Fruit fly (Drosophila melanogaster) whole organism, embryonic: ENCODE results near the gene Lamtor3.

Experiments
- B-H1 ChIP-seq: fragments of 200-800 bp; sonication (Bioruptor generic); IDR thresholded peaks from 3 replicates; pipeline ENCODE4 v1.3.6; 2022; ENCODE audit warnings: missing biosample characterization, missing genetic modification characterization
- C15 ChIP-seq: fragments of 200-800 bp; sonication (Bioruptor generic); IDR thresholded peaks from 3 replicates; pipeline ENCODE4 v1.3.6; 2022; ENCODE audit warnings: missing biosample characterization, missing genetic modification characterization
- CG12659 ChIP-seq: fragments of 200-800 bp; sonication (Bioruptor generic); optimal IDR thresholded peaks from 3 replicates; lab custom pipeline; 2017; ENCODE audit warnings: mild to moderate bottlenecking, missing biosample characterization, missing genetic modification reagents, missing genetic modification characterization
- CG14860 ChIP-seq: fragments of 200-800 bp; sonication (Bioruptor generic); IDR thresholded peaks from 3 replicates; pipeline ENCODE4 v1.3.6; 2022; ENCODE audit warnings: missing biosample characterization, missing genetic modification characterization; ENCODE audit not compliant: partially characterized antibody
- CG15479 ChIP-seq: fragments of 200-800 bp; sonication (Bioruptor generic); optimal IDR thresholded peaks from 3 replicates; lab custom pipeline; 2019; ENCODE audit warnings: missing biosample characterization, mild to moderate bottlenecking, missing genetic modification characterization, moderate library complexity
- CG15696 ChIP-seq: fragments of 200-800 bp; sonication (Bioruptor generic); optimal IDR thresholded peaks from 2 replicates; lab custom pipeline; 2019; ENCODE audit warnings: missing biosample characterization, mild to moderate bottlenecking, missing genetic modification characterization, moderate library complexity
- CG1647 ChIP-seq: fragments of 200-800 bp; sonication (Bioruptor generic); optimal IDR thresholded peaks from 3 replicates; lab custom pipeline; 2016; ENCODE audit warnings: missing biosample characterization, missing genetic modification characterization
- CG17568 ChIP-seq: fragments of 200-800 bp; sonication (Bioruptor generic); optimal IDR thresholded peaks from 2 replicates; lab custom pipeline; 2018; ENCODE audit warnings: missing biosample characterization, mild to moderate bottlenecking, missing genetic modification characterization, moderate library complexity
- CG1792 ChIP-seq: fragments of 200-800 bp; sonication (Bioruptor generic); optimal IDR thresholded peaks from 2 replicates; lab custom pipeline; 2016; ENCODE audit warnings: missing biosample characterization, missing genetic modification characterization
- CG18011 ChIP-seq: fragments of 200-800 bp; sonication (Bioruptor generic); optimal IDR thresholded peaks from 2 replicates; lab custom pipeline; 2017; ENCODE audit warnings: missing biosample characterization, missing genetic modification characterization, mild to moderate bottlenecking, moderate library complexity, missing genotype
- CG18262 ChIP-seq: fragments of 200-800 bp; optimal IDR thresholded peaks from 3 replicates; lab custom pipeline; 2019; ENCODE audit warnings: missing biosample characterization, mild to moderate bottlenecking, missing genetic modification characterization, moderate library complexity
- CG2116 ChIP-seq: fragments of 200-800 bp; sonication (Bioruptor generic); optimal IDR thresholded peaks from 3 replicates; lab custom pipeline; 2018; ENCODE audit warnings: missing biosample characterization, mild to moderate bottlenecking, missing genetic modification characterization
- CG32772 ChIP-seq: fragments of 200-800 bp; sonication (Bioruptor generic); IDR thresholded peaks from 2 replicates; pipeline ENCODE4 v1.3.6; 2022; ENCODE audit warnings: missing biosample characterization, missing genetic modification characterization
- CG34376 ChIP-seq: fragments of 200-800 bp; sonication (Bioruptor generic); optimal IDR thresholded peaks from 2 replicates; lab custom pipeline; 2018; ENCODE audit warnings: missing biosample characterization, mild to moderate bottlenecking, missing genetic modification characterization
- CG6175 ChIP-seq: fragments of 200-800 bp; sonication (Bioruptor generic); IDR thresholded peaks from 3 replicates; pipeline ENCODE4 v1.3.6; 2022; ENCODE audit warnings: missing biosample characterization, missing genetic modification characterization
- CG6689 ChIP-seq: fragments of 200-800 bp; sonication (Bioruptor generic); IDR thresholded peaks from 2 replicates; pipeline ENCODE4 v1.3.6; 2022; ENCODE audit warnings: missing biosample characterization, missing genetic modification characterization
- CG7839 ChIP-seq: fragments of 200-800 bp; sonication (Bioruptor generic); optimal IDR thresholded peaks from 3 replicates; lab custom pipeline; 2018; ENCODE audit warnings: missing biosample characterization, mild to moderate bottlenecking, missing genetic modification characterization, moderate library complexity
- CG8924 ChIP-seq: fragments of 200-800 bp; optimal IDR thresholded peaks from 3 replicates; lab custom pipeline; 2019; ENCODE audit warnings: missing biosample characterization, mild to moderate bottlenecking, missing genetic modification characterization, moderate library complexity
- CoRest ChIP-seq: fragments of 200-800 bp; sonication (Bioruptor generic); optimal IDR thresholded peaks from 3 replicates; lab custom pipeline; 2018; ENCODE audit warnings: missing biosample characterization, mild to moderate bottlenecking, missing genetic modification characterization, moderate library complexity
- D ChIP-seq, 2 experiments: fragments of 200-800 bp in 1 of 2; fragments of >200 bp in 1 of 2; sonication (Bioruptor generic) in 1 of 2; optimal IDR thresholded peaks; 2 replicates in 1 of 2; 3 replicates in 1 of 2; lab custom pipeline; 2017; ENCODE audit warnings: mild to moderate bottlenecking in 1 of 2, missing biosample characterization in 1 of 2, missing genetic modification characterization in 1 of 2, missing genetic modification reagents in 1 of 2
- D19A ChIP-seq: fragments of 200-800 bp; optimal IDR thresholded peaks from 3 replicates; lab custom pipeline; 2019; ENCODE audit warnings: missing biosample characterization, mild to moderate bottlenecking, missing genetic modification characterization, moderate library complexity
- Dip3 ChIP-seq: fragments of 200-800 bp; sonication (Bioruptor generic); optimal IDR thresholded peaks from 3 replicates; lab custom pipeline; 2016; ENCODE audit warnings: missing biosample characterization, missing genetic modification characterization
- Ets97D ChIP-seq: fragments of 200-800 bp; sonication (Bioruptor generic); optimal IDR thresholded peaks from 3 replicates; lab custom pipeline; 2016; ENCODE audit warnings: missing biosample characterization, missing genetic modification characterization
- Hmr ChIP-seq: fragments of 200-800 bp; sonication (Bioruptor generic); optimal IDR thresholded peaks from 3 replicates; lab custom pipeline; 2017; ENCODE audit warnings: mild to moderate bottlenecking, missing biosample characterization, missing genetic modification reagents, missing genetic modification characterization
- Mes4 ChIP-seq: fragments of 200-800 bp; sonication (Bioruptor generic); optimal IDR thresholded peaks from 2 replicates; lab custom pipeline; 2016; ENCODE audit warnings: missing biosample characterization, missing genetic modification characterization
- Nf-YA ChIP-seq: fragments of 200-800 bp; sonication (Bioruptor generic); IDR thresholded peaks from 2 replicates; pipeline ENCODE4 v1.3.6; 2022; ENCODE audit warnings: missing biosample characterization, missing genetic modification characterization
- Rx ChIP-seq: fragments of 200-800 bp; sonication (Bioruptor generic); IDR thresholded peaks from 2 replicates; pipeline ENCODE4 v1.3.6; 2022; ENCODE audit warnings: missing biosample characterization, missing genetic modification characterization
- Sox100B ChIP-seq: fragments of 200-800 bp; sonication (Bioruptor generic); optimal IDR thresholded peaks from 3 replicates; lab custom pipeline; 2018; ENCODE audit warnings: missing biosample characterization, mild to moderate bottlenecking, missing genetic modification characterization
- TFAM ChIP-seq: fragments of 200-800 bp; sonication (Bioruptor generic); optimal IDR thresholded peaks from 2 replicates; lab custom pipeline; 2017; ENCODE audit warnings: missing biosample characterization, missing genetic modification characterization, inconsistent platforms
- ap ChIP-seq: fragments of 200-800 bp; sonication (Bioruptor generic); IDR thresholded peaks from 2 replicates; pipeline ENCODE4 v1.3.6; 2022; ENCODE audit warnings: missing biosample characterization, missing genetic modification characterization
- ase ChIP-seq: fragments of 200-800 bp; sonication (Bioruptor generic); IDR thresholded peaks from 3 replicates; pipeline ENCODE4 v1.3.6; 2022; ENCODE audit warnings: missing biosample characterization, missing genetic modification characterization
- ato ChIP-seq: fragments of 200-800 bp; sonication (Bioruptor generic); IDR thresholded peaks from 2 replicates; pipeline ENCODE4 v1.3.6; 2022; ENCODE audit warnings: missing biosample characterization, missing genetic modification characterization; ENCODE audit not compliant: partially characterized antibody
- chm ChIP-seq: fragments of 200-800 bp; sonication (Bioruptor generic); IDR thresholded peaks from 2 replicates; pipeline ENCODE4 v1.3.6; 2022; ENCODE audit warnings: missing biosample characterization, missing genetic modification characterization
- ci ChIP-seq: fragments of 200-800 bp; sonication (Bioruptor generic); IDR thresholded peaks from 3 replicates; pipeline ENCODE4 v1.3.6; 2022; ENCODE audit warnings: missing biosample characterization, missing genetic modification characterization
- croc ChIP-seq: fragments of 200-800 bp; sonication (Bioruptor generic); conservative IDR thresholded peaks from 3 replicates; pipeline ENCODE4 v1.3.6; 2022; ENCODE audit warnings: missing biosample characterization, missing genetic modification characterization
- eyg ChIP-seq: fragments of 200-800 bp; sonication (Bioruptor generic); optimal IDR thresholded peaks from 3 replicates; lab custom pipeline; 2016; ENCODE audit warnings: missing biosample characterization, missing genetic modification characterization
- fd102C ChIP-seq: fragments of 200-800 bp; sonication (Bioruptor generic); optimal IDR thresholded peaks from 2 replicates; lab custom pipeline; 2018; ENCODE audit warnings: missing biosample characterization, mild to moderate bottlenecking, missing genetic modification characterization, moderate library complexity
- fu2 ChIP-seq: fragments of 200-800 bp; sonication (Bioruptor generic); optimal IDR thresholded peaks from 2 replicates; lab custom pipeline; 2016; ENCODE audit warnings: missing biosample characterization, missing genetic modification characterization
- gcm ChIP-seq: fragments of 200-800 bp; sonication (Bioruptor generic); optimal IDR thresholded peaks from 2 replicates; lab custom pipeline; 2019; ENCODE audit warnings: missing biosample characterization, mild to moderate bottlenecking, missing genetic modification characterization, moderate library complexity
- grau ChIP-seq: fragments of 200-800 bp; optimal IDR thresholded peaks from 3 replicates; lab custom pipeline; 2019; ENCODE audit warnings: missing biosample characterization, mild to moderate bottlenecking, missing genetic modification characterization, moderate library complexity
- nmo ChIP-seq: fragments of 200-800 bp; sonication (Bioruptor generic); optimal IDR thresholded peaks from 2 replicates; lab custom pipeline; 2018; ENCODE audit warnings: missing biosample characterization, mild to moderate bottlenecking, missing genetic modification characterization, moderate library complexity
- odd ChIP-seq: fragments of 200-800 bp; sonication (Bioruptor generic); optimal IDR thresholded peaks from 2 replicates; lab custom pipeline; 2017; ENCODE audit warnings: missing biosample characterization, mild to moderate bottlenecking, missing genetic modification characterization
- pho ChIP-seq: fragments of 200-800 bp; sonication (Bioruptor generic); optimal IDR thresholded peaks from 2 replicates; lab custom pipeline; 2016; ENCODE audit warnings: missing biosample characterization, missing genetic modification characterization
- pros ChIP-seq: fragments of 200-800 bp; sonication (Bioruptor generic); optimal IDR thresholded peaks from 3 replicates; lab custom pipeline; 2019; ENCODE audit warnings: missing biosample characterization, mild to moderate bottlenecking, missing genetic modification characterization, moderate library complexity
- schlank ChIP-seq: fragments of 200-800 bp; sonication (Bioruptor generic); optimal IDR thresholded peaks from 2 replicates; lab custom pipeline; 2018; ENCODE audit warnings: missing biosample characterization, mild to moderate bottlenecking, missing genetic modification characterization
- ssp ChIP-seq: fragments of 200-800 bp; sonication (Bioruptor generic); IDR thresholded peaks from 2 replicates; pipeline ENCODE4 v1.3.6; 2022; ENCODE audit warnings: missing biosample characterization, missing genetic modification characterization
- tgo ChIP-seq: fragments of 200-800 bp; sonication (Bioruptor generic); IDR thresholded peaks from 3 replicates; pipeline ENCODE4 v1.3.6; 2022; ENCODE audit warnings: missing biosample characterization, missing genetic modification characterization
- tio ChIP-seq: fragments of 200-800 bp; sonication (Bioruptor generic); optimal IDR thresholded peaks from 2 replicates; lab custom pipeline; 2017; ENCODE audit warnings: missing biosample characterization, missing genetic modification characterization, inconsistent platforms
- zf30C ChIP-seq: fragments of 200-800 bp; sonication (Bioruptor generic); optimal IDR thresholded peaks from 3 replicates; lab custom pipeline; 2018; ENCODE audit warnings: missing biosample characterization, mild to moderate bottlenecking, missing genetic modification characterization

Lamtor3 gene

dm6 chr2L:17480943-17481580 is at the start of gene Lamtor3, which contains the start of gene fws (continued):
- TF ChIP-seq Sox100B (GFP tag; lab: Kevin White, UChicago) (peak; percentile 95), ase (GFP tag; lab: Robert Waterston, UW) (peak; percentile 100), fd102C (GFP tag; lab: Kevin White, UChicago) (peak; percentile 82), ssp (GFP tag; lab: Robert Waterston, UW) (peak; percentile 95), CG18262 (peak; percentile 98), croc (peak; percentile 97), B-H1 (peak; percentile 99), C15 (peak; percentile 98), CG12659 (GFP tag; lab: Kevin White, UChicago) (peak; percentile 99), CG18011 (GFP tag; lab: Kevin White, UChicago) (peak; percentile 93), pho (peak; percentile 88), CG17568 (GFP tag; lab: Kevin White, UChicago) (peak; percentile 97), CG15696 (peak; percentile 88), CG15479 (GFP tag; lab: Kevin White, UChicago) (peak; percentile 26), D (optimal IDR thresholded peaks at IDR 0.05; lab: Kevin White, UChicago) (no peak), D (GFP tag; optimal IDR thresholded peaks at IDR 0.05; lab: Kevin White, UChicago) (peak; percentile 96), fu2 (GFP tag; lab: Kevin White, UChicago) (peak; percentile 87), CG1647 (GFP tag; lab: Kevin White, UChicago) (peak; percentile 83), CG34376 (peak; percentile 79), grau (tag; lab: Kevin White, UChicago) (peak; percentile 97), ato (peak; percentile 42; the same call in 1 of the 2 replicates), Nf-YA (GFP tag; lab: Robert Waterston, UW) (peak; percentile 97), tio (GFP tag; lab: Kevin White, UChicago) (peak; percentile 94), CoRest (tag; lab: Kevin White, UChicago) (peak; percentile 98), Hmr (GFP tag; lab: Kevin White, UChicago) (peak; percentile 99), CG6175 (peak; percentile 99), odd (GFP tag; lab: Kevin White, UChicago) (peak; percentile 93), ap (GFP tag; lab: Robert Waterston, UW) (peak; percentile 98), CG6689 (GFP tag; lab: Robert Waterston, UW) (peak; percentile 99), pros (GFP tag; lab: Kevin White, UChicago) (no peak), Rx (GFP tag; lab: Robert Waterston, UW) (peak; percentile 99), CG14860 (GFP tag; lab: Robert Waterston, UW) (peak; percentile 59; the same call in 1 of the 3 replicates), gcm (peak; percentile 97), eyg (peak; percentile 61), chm (peak; percentile 99), nmo (GFP tag; lab: Kevin White, UChicago) (peak; percentile 99), Dip3 (GFP tag; lab: Kevin White, UChicago) (peak; percentile 92), ci (GFP tag; lab: Robert Waterston, UW) (peak; percentile 99), Mes4 (GFP tag; lab: Kevin White, UChicago) (peak; percentile 72), CG2116 (GFP tag; lab: Kevin White, UChicago) (peak; percentile 88), schlank (tag; lab: Kevin White, UChicago) (peak; percentile 94), CG7839 (tag; lab: Kevin White, UChicago) (peak; percentile 99), CG8924 (peak; percentile 98), CG32772 (GFP tag; lab: Robert Waterston, UW) (peak; percentile 99), Ets97D (GFP tag; lab: Kevin White, UChicago) (peak; percentile 75), TFAM (GFP tag; lab: Kevin White, UChicago) (peak; percentile 70), tgo (GFP tag; lab: Robert Waterston, UW) (peak; percentile 99), zf30C (GFP tag; lab: Kevin White, UChicago) (no peak), D19A (tag; lab: Kevin White, UChicago) (peak; percentile 93), CG1792 (GFP tag; lab: Kevin White, UChicago) (peak; percentile 48)
